Fruit fly (Drosophila melanogaster): ENCODE results near the gene SLIRP1.

The SLIRP1 gene

dm6 chrX:21306485-21307142 is 12.5 kb downstream of the SLIRP1 start, which contains the start of gene Abca3 (continued):
- TF ChIP-seq ab (GFP tag; optimal IDR thresholded peaks at IDR 0.05), result no peak
- TF ChIP-seq vvl (GFP tag; IDR thresholded peaks at IDR 0.05), result no peak
- TF ChIP-seq Eip74EF (GFP tag; optimal IDR thresholded peaks at IDR 0.05), result peak in 1 of 2 experiments; percentile 17
- TF ChIP-seq CG17912 (GFP tag; optimal IDR thresholded peaks at IDR 0.05), result no peak
- peak; percentile 9 for TF ChIP-seq CG5180 (GFP tag; optimal IDR thresholded peaks at IDR 0.05)
- peak; percentile 47 for TF ChIP-seq CG12299 (tag; optimal IDR thresholded peaks at IDR 0.05)
- TF ChIP-seq zfh2 (GFP tag; optimal IDR thresholded peaks at IDR 0.05), result peak; percentile 60
- TF ChIP-seq Bgb (GFP tag; IDR thresholded peaks at IDR 0.05; ENCODE audit: partially characterized antibody), result no peak
- TF ChIP-seq CG14667 (GFP tag; IDR thresholded peaks at IDR 0.05), result no peak
- no peak for TF ChIP-seq D (optimal IDR thresholded peaks at IDR 0.05)
- peak; percentile 39 for TF ChIP-seq D (GFP tag; optimal IDR thresholded peaks at IDR 0.05)
- peak; percentile 53 for TF ChIP-seq vfl (GFP tag; optimal IDR thresholded peaks at IDR 0.05)
- TF ChIP-seq Sry-β (GFP tag; optimal IDR thresholded peaks at IDR 0.05), result peak; percentile 97
- peak; percentile 6 for TF ChIP-seq CG12942 (GFP tag; optimal IDR thresholded peaks at IDR 0.05)
- TF ChIP-seq CG2116 (GFP tag; optimal IDR thresholded peaks at IDR 0.05), result peak; percentile 28
- peak; percentile 45; the same call in 1 of the 3 replicates for TF ChIP-seq CG11093 (GFP tag; IDR thresholded peaks at IDR 0.05)
- TF ChIP-seq CG14860 (GFP tag; IDR thresholded peaks at IDR 0.05; ENCODE audit: partially characterized antibody), result no peak
- no peak for TF ChIP-seq ssp (GFP tag; IDR thresholded peaks at IDR 0.05)
- TF ChIP-seq D19B (GFP tag; optimal IDR thresholded peaks at IDR 0.05), result peak; percentile 40
- TF ChIP-seq zfh1 (GFP tag; IDR thresholded peaks at IDR 0.05), result peak; percentile 45; the same call in 2 of the 3 replicates
- peak; percentile 66 for TF ChIP-seq CG11504 (tag; optimal IDR thresholded peaks at IDR 0.05)
- peak; percentile 39; the same call in 1 of the 3 replicates for TF ChIP-seq ken (GFP tag; IDR thresholded peaks at IDR 0.05)
- no peak for TF ChIP-seq CG8359 (GFP tag; optimal IDR thresholded peaks at IDR 0.05; ENCODE audit: borderline replicate concordance)
- no peak for TF ChIP-seq sna (GFP tag; IDR thresholded peaks at IDR 0.05; ENCODE audit: partially characterized antibody)
- TF ChIP-seq CG34376 (GFP tag; optimal IDR thresholded peaks at IDR 0.05), result peak; percentile 88
- TF ChIP-seq salm (tag; optimal IDR thresholded peaks at IDR 0.05), result peak; percentile 9
- no peak for TF ChIP-seq CG16779 (GFP tag; IDR thresholded peaks at IDR 0.05)
- TF ChIP-seq Nf-YB (GFP tag; optimal IDR thresholded peaks at IDR 0.05), result peak; percentile 18
- TF ChIP-seq CG10979 (tag; optimal IDR thresholded peaks at IDR 0.05), result peak; percentile 34
- TF ChIP-seq fd3F (GFP tag; optimal IDR thresholded peaks at IDR 0.05), result peak; percentile 49
- no peak for TF ChIP-seq Asciz (GFP tag; optimal IDR thresholded peaks at IDR 0.05)
- TF ChIP-seq HLH4C (GFP tag; IDR thresholded peaks at IDR 0.05; ENCODE audit: partially characterized antibody), result no peak
- TF ChIP-seq CG33557 (GFP tag; optimal IDR thresholded peaks at IDR 0.05), result peak; percentile 55
- TF ChIP-seq trem (tag; optimal IDR thresholded peaks at IDR 0.05), result no peak
- TF ChIP-seq abd-A (tag; optimal IDR thresholded peaks at IDR 0.05), result no peak
- no peak for TF ChIP-seq Scr (GFP tag; IDR thresholded peaks at IDR 0.05; ENCODE audit: partially characterized antibody)
- no peak for TF ChIP-seq ash1 (GFP tag; optimal IDR thresholded peaks at IDR 0.05)
- TF ChIP-seq gsb (GFP tag; IDR thresholded peaks at IDR 0.05), result no peak; the same call in 1 of the 2 replicates
- no peak; the same call in 3 of the 4 replicates for TF ChIP-seq Gug (GFP tag; IDR thresholded peaks at IDR 0.05)
- TF ChIP-seq Hr39 (optimal IDR thresholded peaks at IDR 0.05), result no peak
- peak; percentile 2 for TF ChIP-seq bab2 (GFP tag; optimal IDR thresholded peaks at IDR 0.05)
- TF ChIP-seq bbx (GFP tag; IDR thresholded peaks at IDR 0.05; ENCODE audit: partially characterized antibody), result no peak
- peak; percentile 78 for TF ChIP-seq CG3281 (GFP tag; optimal IDR thresholded peaks at IDR 0.05)
- TF ChIP-seq wor (GFP tag; IDR thresholded peaks at IDR 0.05), result no peak
- peak; percentile 63; the same call in 1 of the 2 replicates for TF ChIP-seq lmd (GFP tag; IDR thresholded peaks at IDR 0.05)
- TF ChIP-seq CG6654 (GFP tag; optimal IDR thresholded peaks at IDR 0.05), result no peak
- peak; percentile 38 for TF ChIP-seq Ssrp (tag; optimal IDR thresholded peaks at IDR 0.05)
- TF ChIP-seq tin (GFP tag; optimal IDR thresholded peaks at IDR 0.05), result peak; percentile 57
- peak; percentile 64 for TF ChIP-seq CG13775 (GFP tag; optimal IDR thresholded peaks at IDR 0.05)

Data from whole organism, embryonic.